Worm (Caenorhabditis elegans): ENCODE results near the gene T22F3.2.

The T22F3.2 gene

ce11 chrV:3634293-3635016 lies 48.0 kb downstream of the T22F3.2 start:
- TF ChIP-seq ceh-36 (tag; optimal IDR thresholded peaks at IDR 0.05) (no peak), tbx-11 (GFP tag; IDR thresholded peaks at IDR 0.05) (no peak), ama-1 (optimal IDR thresholded peaks at IDR 0.05) (no peak), F13C5.2 (tag; optimal IDR thresholded peaks at IDR 0.05) (no peak), tra-4 (tag; optimal IDR thresholded peaks at IDR 0.05) (no peak), hmg-4 (GFP tag; optimal IDR thresholded peaks at IDR 0.05) (no peak), flt-1 (GFP tag; IDR thresholded peaks at IDR 0.05) (no peak), hmbx-1 (tag; optimal IDR thresholded peaks at IDR 0.05) (no peak)

DNA sequence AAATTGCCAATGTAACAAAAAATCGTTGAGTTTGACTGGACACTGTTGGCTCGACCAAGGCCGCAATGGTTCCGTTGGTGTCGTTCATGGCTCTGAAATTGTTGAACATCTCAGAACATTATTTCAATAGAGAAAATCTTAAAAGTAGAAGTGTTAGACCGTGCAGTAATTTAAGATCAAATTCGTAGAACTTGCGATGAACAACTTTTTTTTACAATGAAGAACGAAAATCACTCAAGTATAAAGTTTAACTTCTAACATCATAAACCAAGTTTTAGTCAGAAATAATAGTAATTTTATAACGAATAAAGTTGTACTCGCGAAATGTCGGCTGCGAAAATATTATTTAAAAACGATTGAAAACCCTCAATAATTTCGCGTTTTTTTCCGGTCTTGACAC lies 50.6 kb downstream of the T22F3.2 start, which contains the start of gene srx-41:
TSS of gene srx-41 (minus strand) at position 101 of the 400 bp plus-strand sequence.
- TF ChIP-seq tbx-37 (GFP tag; conservative IDR thresholded peaks at IDR 0.05) (no peak), hnd-1 (tag; optimal IDR thresholded peaks at IDR 0.05) (no peak), F13C5.2 (tag; optimal IDR thresholded peaks at IDR 0.05) (no peak), tbx-11 (GFP tag; IDR thresholded peaks at IDR 0.05) (no peak), pes-1 (GFP tag; IDR thresholded peaks at IDR 0.05) (no peak), scrt-1 (GFP tag; IDR thresholded peaks at IDR 0.05) (no peak), B0310.2 (tag; optimal IDR thresholded peaks at IDR 0.05) (no peak), ceh-36 (tag; optimal IDR thresholded peaks at IDR 0.05) (no peak)
